Fruit fly (Drosophila melanogaster): ENCODE results near the gene CG43703.

DNA sequence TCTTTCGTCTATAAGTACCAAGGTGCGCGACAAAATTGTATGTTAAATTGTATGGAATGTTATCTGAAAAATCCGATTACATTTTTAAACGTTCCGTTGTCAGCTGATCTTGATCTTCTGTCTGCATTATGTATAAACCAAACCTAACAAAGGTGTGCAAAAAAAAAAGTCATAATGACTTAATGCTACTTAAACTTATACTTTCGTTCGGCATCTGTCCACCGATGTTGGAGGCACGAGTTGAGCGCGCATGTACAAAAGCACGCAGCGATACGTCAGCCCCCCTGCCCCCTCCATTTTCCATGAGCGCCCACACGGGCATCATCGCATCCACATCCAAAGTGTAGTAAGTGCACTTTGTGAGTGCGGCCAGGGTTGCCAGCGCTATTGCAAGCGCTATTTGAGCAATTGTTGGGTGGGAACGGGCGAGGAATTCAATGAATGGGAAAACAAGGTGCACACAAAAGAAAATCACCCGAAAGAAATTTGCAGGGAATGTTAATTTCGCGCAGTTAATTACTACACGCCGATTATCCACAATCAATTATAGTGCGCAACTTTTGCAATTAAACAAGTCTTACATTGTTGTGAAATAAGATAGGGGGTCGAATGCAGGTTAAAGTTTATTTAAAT lies 39.5 kb downstream of the CG43703 start:
- TF ChIP-seq CTCF (optimal IDR thresholded peaks at IDR 0.05), result no peak
- TF ChIP-seq CG8478 (optimal IDR thresholded peaks at IDR 0.05), result no peak
